Worm (Caenorhabditis elegans): Measurements from ENCODE around the gene Y43E12A.2.

Gene Y43E12A.2

ce11 chrIV:10964688-10965087 lies 17.2 kb upstream of the Y43E12A.2 start (continued):
- TF ChIP-seq fos-1 (tag; optimal IDR thresholded peaks at IDR 0.05) (no peak), hlh-30 (tag; optimal IDR thresholded peaks at IDR 0.05; ENCODE audit: insufficient read depth) (peak; percentile 44), zip-2 (tag; optimal IDR thresholded peaks at IDR 0.05) (no peak), lin-13 (GFP tag; optimal IDR thresholded peaks at IDR 0.05) (no peak), hif-1 (tag; optimal IDR thresholded peaks at IDR 0.05) (no peak), tra-1 (GFP tag; IDR thresholded peaks at IDR 0.05) (no peak), nhr-25 (tag; optimal IDR thresholded peaks at IDR 0.05; ENCODE audit: borderline replicate concordance, insufficient read depth) (no peak), lin-1 (GFP tag; IDR thresholded peaks at IDR 0.05) (no peak), dve-1 (tag; optimal IDR thresholded peaks at IDR 0.05; ENCODE audit: insufficient read depth) (peak; percentile 52), set-16 (GFP tag; IDR thresholded peaks at IDR 0.05) (no peak), spr-3 (GFP tag; optimal IDR thresholded peaks at IDR 0.05) (no peak), tag-97 (GFP tag; IDR thresholded peaks at IDR 0.05) (no peak), dmd-6 (GFP tag; IDR thresholded peaks at IDR 0.05) (peak; percentile 72), lir-3 (tag; optimal IDR thresholded peaks at IDR 0.05) (no peak), ZK337.2 (GFP tag; IDR thresholded peaks at IDR 0.05) (no peak), rbr-2 (tag; optimal IDR thresholded peaks at IDR 0.05) (no peak), zag-1 (tag; optimal IDR thresholded peaks at IDR 0.05) (no peak), daf-8 (GFP tag; IDR thresholded peaks at IDR 0.05) (no peak), ceh-44 (GFP tag; IDR thresholded peaks at IDR 0.05) (no peak), D1046.2 (GFP tag; IDR thresholded peaks at IDR 0.05) (no peak), ama-1 (optimal IDR thresholded peaks at IDR 0.05) (no peak), pha-4 (GFP tag; IDR thresholded peaks at IDR 0.05) (no peak), pha-4 (tag; optimal IDR thresholded peaks at IDR 0.05) (no peak), lim-7 (GFP tag; IDR thresholded peaks at IDR 0.05) (no peak), dmd-9 (GFP tag; IDR thresholded peaks at IDR 0.05) (no peak), saeg-2 (GFP tag; IDR thresholded peaks at IDR 0.05) (no peak), daf-16 (GFP tag; optimal IDR thresholded peaks at IDR 0.05) (no peak), daf-16 (tag; optimal IDR thresholded peaks at IDR 0.05) (peak; percentile 55), duxl-1 (tag; optimal IDR thresholded peaks at IDR 0.05; ENCODE audit: poor library complexity) (no peak), unc-39 (tag; optimal IDR thresholded peaks at IDR 0.05) (no peak), Y105C5A.15 (GFP tag; IDR thresholded peaks at IDR 0.05) (no peak), ztf-11 (tag; optimal IDR thresholded peaks at IDR 0.05) (no peak), mdt-29 (GFP tag; IDR thresholded peaks at IDR 0.05) (no peak), Y48G9A.11 (GFP tag; IDR thresholded peaks at IDR 0.05) (no peak), F49E8.2 (tag; optimal IDR thresholded peaks at IDR 0.05; ENCODE audit: borderline replicate concordance) (no peak), nhr-42 (GFP tag; IDR thresholded peaks at IDR 0.05) (no peak), dmd-8 (GFP tag; IDR thresholded peaks at IDR 0.05) (no peak), unc-130 (GFP tag; optimal IDR thresholded peaks at IDR 0.05) (no peak), nhr-102 (tag; optimal IDR thresholded peaks at IDR 0.05) (no peak), ceh-62 (tag; optimal IDR thresholded peaks at IDR 0.05) (no peak), pqm-1 (tag; optimal IDR thresholded peaks at IDR 0.05) (no peak)

ce11 chrIV:10966359-10966758 lies 15.5 kb upstream of the Y43E12A.2 start, which contains the start of the genes aqp-3 and Y69E1A.8:
TSS of gene aqp-3 (minus strand) at chrIV:10966459.
TSS of gene Y69E1A.8 (plus strand) at chrIV:10966604.
- no peak for TF ChIP-seq zip-2 (tag; optimal IDR thresholded peaks at IDR 0.05)
- TF ChIP-seq lin-38 (GFP tag; IDR thresholded peaks at IDR 0.05), result no peak
- TF ChIP-seq zip-11 (GFP tag; IDR thresholded peaks at IDR 0.05), result no peak
- TF ChIP-seq attf-4 (tag; optimal IDR thresholded peaks at IDR 0.05), result no peak
- TF ChIP-seq aly-2 (tag; optimal IDR thresholded peaks at IDR 0.05), result no peak

Data from whole organism, L4 larva.